Fruit fly (Drosophila melanogaster): ENCODE data around the gene Men.

Men gene

dm6 chr3R:12688672-12689417 lies 33.4 kb downstream of the Men start, which contains the start of gene kar:
kar (minus strand) TSS chr3R:12689367.
- no peak for TF ChIP-seq CG13204 (GFP tag; optimal IDR thresholded peaks at IDR 0.05)
- TF ChIP-seq rn (GFP tag; IDR thresholded peaks at IDR 0.05), result no peak
- no peak for TF ChIP-seq gl (tag; optimal IDR thresholded peaks at IDR 0.05)

- TF ChIP-seq CG10348 (GFP tag; IDR thresholded peaks at IDR 0.05) (no peak), fd96Ca (GFP tag; IDR thresholded peaks at IDR 0.05) (no peak), CG8159 (tag; optimal IDR thresholded peaks at IDR 0.05) (no peak), CG13204 (GFP tag; optimal IDR thresholded peaks at IDR 0.05) (no peak), CG14655 (GFP tag; optimal IDR thresholded peaks at IDR 0.05) (no peak), CG32121 (GFP tag; IDR thresholded peaks at IDR 0.05) (no peak), CG8301 (tag; optimal IDR thresholded peaks at IDR 0.05) (no peak), Ets98B (GFP tag; IDR thresholded peaks at IDR 0.05) (no peak), CG9948 (tag; optimal IDR thresholded peaks at IDR 0.05) (no peak)
Observed at dm6 chr3R:12688116-12688515, 34.1 kb downstream of the Men start.

- TF ChIP-seq CG12605 (GFP tag; IDR thresholded peaks at IDR 0.05) (no peak), EcR (GFP tag; optimal IDR thresholded peaks at IDR 0.05) (no peak)
Observed at dm6 chr3R:12685290-12685689, 37.0 kb downstream of the Men start.

- TF ChIP-seq CG4496 (GFP tag; IDR thresholded peaks at IDR 0.05) (no peak), CG34367 (tag; optimal IDR thresholded peaks at IDR 0.05) (no peak), CG17806 (tag; optimal IDR thresholded peaks at IDR 0.05) (no peak), CG13204 (GFP tag; optimal IDR thresholded peaks at IDR 0.05) (no peak), CG9948 (tag; optimal IDR thresholded peaks at IDR 0.05) (no peak), CG12605 (GFP tag; IDR thresholded peaks at IDR 0.05) (no peak), fd96Ca (GFP tag; IDR thresholded peaks at IDR 0.05) (no peak), CG10348 (GFP tag; IDR thresholded peaks at IDR 0.05) (no peak), D1 (tag; optimal IDR thresholded peaks at IDR 0.05) (no peak), Pif1B (GFP tag; optimal IDR thresholded peaks at IDR 0.05) (no peak), gl (tag; optimal IDR thresholded peaks at IDR 0.05) (no peak), Snoo (tag; optimal IDR thresholded peaks at IDR 0.05) (no peak), CG8301 (tag; optimal IDR thresholded peaks at IDR 0.05) (no peak), Pif1A (GFP tag; optimal IDR thresholded peaks at IDR 0.05) (no peak), rn (GFP tag; IDR thresholded peaks at IDR 0.05) (no peak), CG15710 (tag; optimal IDR thresholded peaks at IDR 0.05) (no peak), CG14655 (GFP tag; optimal IDR thresholded peaks at IDR 0.05) (no peak), Ets98B (GFP tag; IDR thresholded peaks at IDR 0.05) (no peak), CG32121 (GFP tag; IDR thresholded peaks at IDR 0.05) (no peak), CG8159 (tag; optimal IDR thresholded peaks at IDR 0.05) (no peak)
Observed at dm6 chr3R:12681275-12681674, 41.0 kb downstream of the Men start, which contains the start of gene Cyp313a4. Cyp313a4 (minus strand) TSS chr3R:12681375.

dm6 chr3R:12678850-12679249 lies 43.4 kb downstream of the Men start, which contains the start of gene mbo:
mbo (minus strand) TSS chr3R:12679052.
- TF ChIP-seq CG4496 (GFP tag; IDR thresholded peaks at IDR 0.05), result no peak
- no peak for TF ChIP-seq CG32121 (GFP tag; IDR thresholded peaks at IDR 0.05)
- no peak for TF ChIP-seq Ets98B (GFP tag; IDR thresholded peaks at IDR 0.05)
- TF ChIP-seq CG10348 (GFP tag; IDR thresholded peaks at IDR 0.05), result no peak
- no peak for TF ChIP-seq CG12605 (GFP tag; IDR thresholded peaks at IDR 0.05)
- no peak for TF ChIP-seq CG17806 (tag; optimal IDR thresholded peaks at IDR 0.05)

DNA sequence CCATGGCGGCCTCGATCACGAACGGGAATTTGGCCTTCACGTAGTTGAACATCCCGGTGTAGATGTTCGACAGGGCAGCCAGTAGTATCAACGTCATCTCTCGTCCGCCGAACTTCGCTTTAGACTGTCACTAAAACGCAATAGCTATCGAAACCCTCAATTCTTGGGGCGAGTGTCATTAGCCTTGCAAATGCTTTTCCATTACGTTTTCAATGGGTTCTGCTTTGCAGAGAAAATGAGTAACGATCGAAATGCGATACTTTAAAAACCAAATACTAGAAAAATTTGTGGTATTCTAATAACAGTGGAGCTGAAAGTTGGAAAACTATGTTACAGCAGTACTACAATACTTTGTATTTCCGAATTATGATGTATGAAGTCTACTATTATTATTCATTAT lies 46.1 kb downstream of the Men start, which contains the start of gene CG43630:
CG43630 (minus strand) TSS at position 101 of the 400 bp plus-strand sequence.
- TF ChIP-seq CG32121 (GFP tag; IDR thresholded peaks at IDR 0.05) (no peak), Snoo (tag; optimal IDR thresholded peaks at IDR 0.05) (no peak), CG10348 (GFP tag; IDR thresholded peaks at IDR 0.05) (no peak), Pif1A (GFP tag; optimal IDR thresholded peaks at IDR 0.05) (no peak), CG17806 (tag; optimal IDR thresholded peaks at IDR 0.05) (no peak), CG8301 (tag; optimal IDR thresholded peaks at IDR 0.05) (no peak), CG34367 (tag; optimal IDR thresholded peaks at IDR 0.05) (no peak), CG9948 (tag; optimal IDR thresholded peaks at IDR 0.05) (no peak), CG13204 (GFP tag; optimal IDR thresholded peaks at IDR 0.05) (no peak), gl (tag; optimal IDR thresholded peaks at IDR 0.05) (no peak), fd96Ca (GFP tag; IDR thresholded peaks at IDR 0.05) (no peak), CG15710 (tag; optimal IDR thresholded peaks at IDR 0.05) (no peak), CG14655 (GFP tag; optimal IDR thresholded peaks at IDR 0.05) (no peak), D1 (tag; optimal IDR thresholded peaks at IDR 0.05) (no peak), EcR (GFP tag; optimal IDR thresholded peaks at IDR 0.05) (no peak), CG4496 (GFP tag; IDR thresholded peaks at IDR 0.05) (no peak), rn (GFP tag; IDR thresholded peaks at IDR 0.05) (no peak)

- TF ChIP-seq CG9948 (tag; optimal IDR thresholded peaks at IDR 0.05) (no peak), D1 (tag; optimal IDR thresholded peaks at IDR 0.05) (no peak), CG12605 (GFP tag; IDR thresholded peaks at IDR 0.05) (no peak), EcR (GFP tag; optimal IDR thresholded peaks at IDR 0.05) (no peak), CG13204 (GFP tag; optimal IDR thresholded peaks at IDR 0.05) (no peak), CG17806 (tag; optimal IDR thresholded peaks at IDR 0.05) (no peak), Pif1A (GFP tag; optimal IDR thresholded peaks at IDR 0.05) (no peak), CG32121 (GFP tag; IDR thresholded peaks at IDR 0.05) (no peak), Pif1B (GFP tag; optimal IDR thresholded peaks at IDR 0.05) (no peak), CG34367 (tag; optimal IDR thresholded peaks at IDR 0.05) (no peak)
Observed at dm6 chr3R:12674041-12674623, 48.1 kb downstream of the Men start, which contains the start of gene Gnmt. Gnmt (plus strand) TSS chr3R:12674608.

All from whole organism, pupa.